Worm (Caenorhabditis elegans) whole organism, mixed stage, embryonic: ENCODE data around the gene nhr-190.
A peak's percentile ranks its signal among the peaks of the same experiment; 100 is the strongest.

Experiments
- blmp-1 ChIP-seq: fragments of 150-350 bp; optimal IDR thresholded peaks from 2 replicates; lab custom pipeline; 2014; ENCODE audit warnings: missing biosample characterization, missing genetic modification characterization
- ceh-43 ChIP-seq: fragments of 200-800 bp; sonication (Bioruptor generic); optimal IDR thresholded peaks from 2 replicates; lab custom pipeline; 2018; ENCODE audit warnings: mild to moderate bottlenecking, missing genetic modification characterization, moderate library complexity, missing compliant biosample characterization
- ces-1 ChIP-seq: fragments of 150-350 bp; optimal IDR thresholded peaks from 2 replicates; lab custom pipeline; 2014; ENCODE audit warnings: missing biosample characterization, missing genetic modification reagents, missing genetic modification characterization
- elt-3 ChIP-seq: fragments of 150-350 bp; optimal IDR thresholded peaks from 2 replicates; lab custom pipeline; 2014; ENCODE audit warnings: missing biosample characterization, missing genetic modification characterization
- lsy-2 ChIP-seq: fragments of 150-350 bp; optimal IDR thresholded peaks from 2 replicates; lab custom pipeline; 2014; ENCODE audit warnings: missing biosample characterization, missing genetic modification characterization
- mab-5 ChIP-seq: fragments of 150-350 bp; optimal IDR thresholded peaks from 2 replicates; lab custom pipeline; 2014; ENCODE audit warnings: missing biosample characterization, missing genetic modification characterization
- nhr-12 ChIP-seq: fragments of 150-350 bp; optimal IDR thresholded peaks from 2 replicates; lab custom pipeline; 2014; ENCODE audit warnings: missing biosample characterization, missing genetic modification characterization
- nhr-2 ChIP-seq: fragments of 150-350 bp; optimal IDR thresholded peaks from 2 replicates; lab custom pipeline; 2014; ENCODE audit warnings: missing biosample characterization, missing genetic modification characterization
- nhr-28 ChIP-seq: fragments of 150-350 bp; optimal IDR thresholded peaks from 2 replicates; lab custom pipeline; 2014; ENCODE audit warnings: missing biosample characterization, missing genetic modification characterization
- snpc-4 ChIP-seq: fragments of 150-350 bp; optimal IDR thresholded peaks from 2 replicates; lab custom pipeline; 2014; ENCODE audit warnings: missing biosample characterization, missing genetic modification characterization
- unc-39 ChIP-seq: fragments of 150-350 bp; optimal IDR thresholded peaks from 2 replicates; lab custom pipeline; 2014; ENCODE audit warnings: missing biosample characterization, missing genetic modification characterization
- ztf-11 ChIP-seq: fragments of 150-350 bp; optimal IDR thresholded peaks from 2 replicates; lab custom pipeline; 2014; ENCODE audit warnings: missing biosample characterization, missing genetic modification characterization

DNA sequence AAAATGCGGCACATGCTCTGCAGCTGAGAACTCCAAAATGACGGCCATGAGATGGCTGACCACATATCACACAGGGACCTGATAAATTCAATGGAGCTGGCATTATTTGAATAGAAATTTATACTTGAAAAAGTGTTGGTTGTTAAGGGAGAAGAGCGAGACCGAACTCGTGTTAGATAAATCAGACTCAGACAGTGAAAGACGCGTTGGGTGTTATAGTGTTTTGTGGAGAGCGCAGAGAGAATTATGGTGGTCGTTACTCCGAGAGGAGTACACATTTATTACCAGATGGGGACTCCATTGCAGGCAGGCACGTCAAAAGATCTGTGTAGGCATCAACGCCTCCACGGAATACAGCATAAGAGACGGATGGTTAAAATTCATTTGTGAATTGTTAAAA is at the start of gene nhr-190:
- TF ChIP-seq blmp-1 (tag; lab: Kevin White, UChicago) (no peak), nhr-12 (tag; lab: Kevin White, UChicago) (no peak), ztf-11 (no peak), mab-5 (tag; lab: Kevin White, UChicago) (no peak), snpc-4 (tag; lab: Kevin White, UChicago) (no peak), lsy-2 (no peak), ces-1 (peak; percentile 41), ceh-43 (GFP tag; lab: Kevin White, UChicago) (no peak), elt-3 (tag; lab: Kevin White, UChicago) (no peak), nhr-2 (tag; lab: Kevin White, UChicago) (no peak), unc-39 (tag; lab: Kevin White, UChicago) (no peak), nhr-28 (tag; lab: Kevin White, UChicago) (no peak)
